Fruit fly (Drosophila melanogaster): ENCODE results near the gene CG42337.

Gene CG42337

dm6 chr3L:21224274-21224673, 31.1 kb upstream of the CG42337 start:
- TF ChIP-seq fkh (GFP tag; optimal IDR thresholded peaks at IDR 0.05) (no peak), CG9139 (GFP tag; optimal IDR thresholded peaks at IDR 0.05) (no peak), CG6792 (GFP tag; optimal IDR thresholded peaks at IDR 0.05) (no peak), Hr38 (GFP tag; optimal IDR thresholded peaks at IDR 0.05) (no peak), CG6808 (GFP tag; optimal IDR thresholded peaks at IDR 0.05) (no peak), CG6163 (GFP tag; IDR thresholded peaks at IDR 0.05) (no peak), OdsH (GFP tag; optimal IDR thresholded peaks at IDR 0.05) (peak; percentile 53), net (GFP tag; optimal IDR thresholded peaks at IDR 0.05) (peak; percentile 59), Smox (GFP tag; optimal IDR thresholded peaks at IDR 0.05) (no peak), CG10669 (GFP tag; optimal IDR thresholded peaks at IDR 0.05) (no peak), ss (GFP tag; optimal IDR thresholded peaks at IDR 0.05) (no peak), CG6276 (GFP tag; optimal IDR thresholded peaks at IDR 0.05) (peak; percentile 88), CG3032 (tag; optimal IDR thresholded peaks at IDR 0.05) (no peak), CG31627 (GFP tag; optimal IDR thresholded peaks at IDR 0.05) (no peak), cyc (GFP tag; optimal IDR thresholded peaks at IDR 0.05) (no peak), CG32006 (GFP tag; optimal IDR thresholded peaks at IDR 0.05) (peak; percentile 91), fd85E (GFP tag; optimal IDR thresholded peaks at IDR 0.05) (no peak), CG34406 (GFP tag; optimal IDR thresholded peaks at IDR 0.05) (no peak), esn (GFP tag; optimal IDR thresholded peaks at IDR 0.05) (no peak), CG8319 (GFP tag; optimal IDR thresholded peaks at IDR 0.05) (no peak), Hr4 (GFP tag; optimal IDR thresholded peaks at IDR 0.05) (peak; percentile 68), Eip78C (GFP tag) (peak; percentile 86), eg (GFP tag; IDR thresholded peaks at IDR 0.05) (peak; percentile 47; the same call in 2 of the 3 replicates), pdm3 (GFP tag; optimal IDR thresholded peaks at IDR 0.05) (peak; percentile 13), CG7368 (GFP tag; optimal IDR thresholded peaks at IDR 0.05) (no peak), CG10631 (GFP tag; optimal IDR thresholded peaks at IDR 0.05) (peak; percentile 66), acj6 (GFP tag; optimal IDR thresholded peaks at IDR 0.05) (no peak), salr (GFP tag; optimal IDR thresholded peaks at IDR 0.05) (peak in 1 of 2 experiments; percentile 86), Hr39 (GFP tag; optimal IDR thresholded peaks at IDR 0.05) (no peak), Eip75B (GFP tag; optimal IDR thresholded peaks at IDR 0.05) (no peak), lz (GFP tag; optimal IDR thresholded peaks at IDR 0.05) (no peak), CG15336 (GFP tag; IDR thresholded peaks at IDR 0.05) (peak; percentile 86), svp (GFP tag) (no peak), Blimp-1 (GFP tag; optimal IDR thresholded peaks at IDR 0.05) (no peak), CG8119 (GFP tag; IDR thresholded peaks at IDR 0.05) (peak; percentile 81), CG11294 (GFP tag; IDR thresholded peaks at IDR 0.05) (no peak), CG1621 (tag; optimal IDR thresholded peaks at IDR 0.05) (no peak), Ets21C (GFP tag; optimal IDR thresholded peaks at IDR 0.05) (no peak), Ets96B (tag; optimal IDR thresholded peaks at IDR 0.05) (no peak), Gug (GFP tag; IDR thresholded peaks at IDR 0.05) (peak; percentile 56), CG11902 (GFP tag; optimal IDR thresholded peaks at IDR 0.05) (no peak), CG11762 (GFP tag; optimal IDR thresholded peaks at IDR 0.05; ENCODE audit: insufficient read depth) (peak; percentile 18), Sox102F (GFP tag; optimal IDR thresholded peaks at IDR 0.05) (no peak), topi (GFP tag; optimal IDR thresholded peaks at IDR 0.05) (no peak), Sox15 (GFP tag; optimal IDR thresholded peaks at IDR 0.05) (no peak), Sox14 (GFP tag; optimal IDR thresholded peaks at IDR 0.05) (peak; percentile 8), dac (GFP tag; optimal IDR thresholded peaks at IDR 0.05) (peak; percentile 25), CG6854 (GFP tag; optimal IDR thresholded peaks at IDR 0.05) (no peak), CG8632 (GFP tag; optimal IDR thresholded peaks at IDR 0.05) (no peak), fd59A (GFP tag; optimal IDR thresholded peaks at IDR 0.05) (no peak), Lpt (GFP tag; optimal IDR thresholded peaks at IDR 0.05) (peak; percentile 40), spab (GFP tag; optimal IDR thresholded peaks at IDR 0.05) (no peak), CG16779 (tag; optimal IDR thresholded peaks at IDR 0.05) (no peak)
